Fruit fly (Drosophila melanogaster) whole organism, embryonic: ENCODE measurements around the gene sra.

Experiments
- Asciz ChIP-seq: fragments of 200-800 bp; sonication (Bioruptor generic); optimal IDR thresholded peaks from 2 replicates; lab custom pipeline; 2017; ENCODE audit warnings: missing biosample characterization, mild to moderate bottlenecking, missing genetic modification characterization, missing genetic modification reagents
- B-H2 ChIP-seq: fragments of 200-800 bp; sonication (Bioruptor generic); optimal IDR thresholded peaks from 2 replicates; lab custom pipeline; 2018; ENCODE audit warnings: missing biosample characterization, mild to moderate bottlenecking, missing genetic modification characterization
- CG11398 ChIP-seq: fragments of 200-800 bp; sonication (Bioruptor generic); optimal IDR thresholded peaks from 2 replicates; lab custom pipeline; 2016; ENCODE audit warnings: missing biosample characterization, missing genetic modification characterization
- CG11695 ChIP-seq: fragments of 200-800 bp; sonication (Bioruptor generic); IDR thresholded peaks from 3 replicates; pipeline ENCODE4 v1.3.6; 2022; ENCODE audit warnings: missing biosample characterization, missing genetic modification characterization
- CG17186 ChIP-seq: fragments of 200-800 bp; sonication (Bioruptor generic); optimal IDR thresholded peaks from 3 replicates; lab custom pipeline; 2017; ENCODE audit warnings: missing biosample characterization, missing genetic modification reagents, missing genetic modification characterization
- CG17359 ChIP-seq: fragments of 200-800 bp; sonication (Bioruptor generic); optimal IDR thresholded peaks from 3 replicates; lab custom pipeline; 2018; ENCODE audit warnings: missing biosample characterization, mild to moderate bottlenecking, missing genetic modification characterization, moderate library complexity
- CG17361 ChIP-seq: fragments of 200-800 bp; sonication (Bioruptor generic); IDR thresholded peaks from 3 replicates; pipeline ENCODE4 v1.3.6; 2022; ENCODE audit warnings: missing biosample characterization, missing genetic modification characterization
- CG2889 ChIP-seq: fragments of 200-800 bp; sonication (Bioruptor generic); IDR thresholded peaks from 3 replicates; pipeline ENCODE4 v1.3.6; 2022; ENCODE audit warnings: missing biosample characterization, missing genetic modification characterization
- CG3065 ChIP-seq: fragments of 200-800 bp; sonication (Bioruptor generic); optimal IDR thresholded peaks from 2 replicates; lab custom pipeline; 2016; ENCODE audit warnings: missing biosample characterization, missing genetic modification characterization
- CG31388 ChIP-seq: fragments of 200-800 bp; sonication (Bioruptor generic); optimal IDR thresholded peaks from 2 replicates; lab custom pipeline; 2016; ENCODE audit warnings: missing biosample characterization, missing genetic modification characterization
- CG3847 ChIP-seq: fragments of 200-800 bp; sonication (Bioruptor generic); IDR thresholded peaks from 2 replicates; pipeline ENCODE4 v1.3.6; 2022; ENCODE audit warnings: missing biosample characterization, missing genetic modification characterization
- CG42726 ChIP-seq: fragments of 200-800 bp; sonication (Bioruptor generic); IDR thresholded peaks from 2 replicates; pipeline ENCODE4 v1.3.6; 2022; ENCODE audit warnings: missing biosample characterization, missing genetic modification characterization; ENCODE audit not compliant: partially characterized antibody
- CG4854 ChIP-seq: fragments of 200-800 bp; sonication (Bioruptor generic); optimal IDR thresholded peaks from 2 replicates; lab custom pipeline; 2016; ENCODE audit warnings: missing biosample characterization, missing genetic modification characterization, inconsistent platforms
- CG6175 ChIP-seq: fragments of 200-800 bp; sonication (Bioruptor generic); IDR thresholded peaks from 3 replicates; pipeline ENCODE4 v1.3.6; 2022; ENCODE audit warnings: missing biosample characterization, missing genetic modification characterization
- CG9817 ChIP-seq: fragments of 200-800 bp; sonication (Bioruptor generic); optimal IDR thresholded peaks from 2 replicates; lab custom pipeline; 2018; ENCODE audit warnings: missing biosample characterization, mild to moderate bottlenecking, missing genetic modification characterization, moderate library complexity
- Camta ChIP-seq: fragments of 200-800 bp; sonication (Bioruptor generic); optimal IDR thresholded peaks from 2 replicates; lab custom pipeline; 2016; ENCODE audit warnings: missing biosample characterization, missing genetic modification characterization
- Dll ChIP-seq: fragments of 200-800 bp; sonication (Bioruptor generic); IDR thresholded peaks from 4 replicates; pipeline ENCODE4 v1.3.6; 2022; ENCODE audit warnings: missing biosample characterization, missing genetic modification characterization; ENCODE audit not compliant: partially characterized antibody
- Elba2 ChIP-seq: fragments of 200-800 bp; sonication (Bioruptor generic); optimal IDR thresholded peaks from 3 replicates; lab custom pipeline; 2016; ENCODE audit warnings: missing biosample characterization, missing genetic modification characterization
- Ets97D ChIP-seq: fragments of 200-800 bp; sonication (Bioruptor generic); optimal IDR thresholded peaks from 3 replicates; lab custom pipeline; 2016; ENCODE audit warnings: missing biosample characterization, missing genetic modification characterization
- Fer2 ChIP-seq: fragments of 200-800 bp; sonication (Bioruptor generic); optimal IDR thresholded peaks from 2 replicates; lab custom pipeline; 2018; ENCODE audit warnings: missing biosample characterization, mild to moderate bottlenecking, missing genetic modification characterization, moderate library complexity
- H15 ChIP-seq: fragments of 200-800 bp; sonication (Bioruptor generic); IDR thresholded peaks from 3 replicates; pipeline ENCODE4 v1.3.6; 2022; ENCODE audit warnings: missing biosample characterization, missing genetic modification characterization
- Hr78 ChIP-seq, 2 experiments: fragments of 200-800 bp in 1 of 2; fragments of >200 bp in 1 of 2; sonication (Bioruptor generic) in 1 of 2; optimal IDR thresholded peaks; 2 replicates each; lab custom pipeline; 2017 to 2019; ENCODE audit warnings: missing biosample characterization in 2 of 2, missing genetic modification characterization in 2 of 2, mild to moderate bottlenecking in 1 of 2, moderate library complexity in 1 of 2
- Meics ChIP-seq: fragments of 200-800 bp; sonication (Bioruptor generic); optimal IDR thresholded peaks from 2 replicates; lab custom pipeline; 2017; ENCODE audit warnings: missing biosample characterization, mild to moderate bottlenecking, missing genetic modification characterization
- NC2α ChIP-seq: fragments of 200-800 bp; sonication (Bioruptor generic); optimal IDR thresholded peaks from 2 replicates; lab custom pipeline; 2016; ENCODE audit warnings: missing biosample characterization, missing genetic modification characterization
- Opbp ChIP-seq: fragments of 200-800 bp; sonication (Bioruptor generic); IDR thresholded peaks from 3 replicates; pipeline ENCODE4 v1.3.6; 2022; ENCODE audit warnings: missing biosample characterization, missing genetic modification characterization; ENCODE audit not compliant: partially characterized antibody
- PHDP ChIP-seq: fragments of 200-800 bp; sonication (Bioruptor generic); optimal IDR thresholded peaks from 3 replicates; lab custom pipeline; 2018; ENCODE audit warnings: missing biosample characterization, mild to moderate bottlenecking, missing genetic modification characterization, moderate library complexity
- Rx ChIP-seq: fragments of 200-800 bp; sonication (Bioruptor generic); IDR thresholded peaks from 2 replicates; pipeline ENCODE4 v1.3.6; 2022; ENCODE audit warnings: missing biosample characterization, missing genetic modification characterization
- abd-A ChIP-seq: fragments of 200-800 bp; sonication (Bioruptor generic); optimal IDR thresholded peaks from 3 replicates; lab custom pipeline; 2019; ENCODE audit warnings: missing biosample characterization, mild to moderate bottlenecking, missing genetic modification characterization, moderate library complexity
- ac ChIP-seq: fragments of 200-800 bp; sonication (Bioruptor generic); optimal IDR thresholded peaks from 3 replicates; lab custom pipeline; 2017; ENCODE audit warnings: missing biosample characterization, mild to moderate bottlenecking, missing genetic modification characterization
- ash1 ChIP-seq: fragments of 200-800 bp; sonication (Bioruptor generic); optimal IDR thresholded peaks from 2 replicates; lab custom pipeline; 2018; ENCODE audit warnings: missing biosample characterization, mild to moderate bottlenecking, missing genetic modification characterization
- az2 ChIP-seq: fragments of 200-800 bp; sonication (Bioruptor generic); optimal IDR thresholded peaks from 3 replicates; lab custom pipeline; 2016; ENCODE audit warnings: missing biosample characterization, missing genetic modification characterization
- bbx ChIP-seq: fragments of 200-800 bp; sonication (Bioruptor generic); IDR thresholded peaks from 2 replicates; pipeline ENCODE4 v1.3.6; 2022; ENCODE audit warnings: missing biosample characterization, missing genetic modification characterization; ENCODE audit not compliant: partially characterized antibody
- cad ChIP-seq: fragments of >200 bp; optimal IDR thresholded peaks from 2 replicates; lab custom pipeline; 2017; ENCODE audit warnings: missing biosample characterization, missing genetic modification characterization
- ci ChIP-seq: fragments of 200-800 bp; sonication (Bioruptor generic); IDR thresholded peaks from 3 replicates; pipeline ENCODE4 v1.3.6; 2022; ENCODE audit warnings: missing biosample characterization, missing genetic modification characterization
- dmrt11E ChIP-seq: fragments of 200-800 bp; sonication (Bioruptor generic); optimal IDR thresholded peaks from 3 replicates; lab custom pipeline; 2018; ENCODE audit warnings: missing biosample characterization, mild to moderate bottlenecking, missing genetic modification characterization, moderate library complexity
- exex ChIP-seq: fragments of 200-800 bp; sonication (Bioruptor generic); optimal IDR thresholded peaks from 4 replicates; lab custom pipeline; 2018; ENCODE audit warnings: missing biosample characterization, mild to moderate bottlenecking, missing genetic modification characterization, moderate library complexity
- grau ChIP-seq: fragments of 200-800 bp; optimal IDR thresholded peaks from 3 replicates; lab custom pipeline; 2019; ENCODE audit warnings: missing biosample characterization, mild to moderate bottlenecking, missing genetic modification characterization, moderate library complexity
- gt ChIP-seq: fragments of 200-800 bp; sonication (Bioruptor generic); IDR thresholded peaks from 2 replicates; pipeline ENCODE4 v1.3.6; 2022; ENCODE audit warnings: missing biosample characterization, missing genetic modification characterization
- hbn ChIP-seq: fragments of 200-800 bp; sonication (Bioruptor generic); IDR thresholded peaks from 2 replicates; pipeline ENCODE4 v1.3.6; 2022; ENCODE audit warnings: missing biosample characterization, missing genetic modification characterization; ENCODE audit not compliant: partially characterized antibody
- kay ChIP-seq: fragments of 200-800 bp; sonication (Bioruptor generic); optimal IDR thresholded peaks from 2 replicates; lab custom pipeline; 2016; ENCODE audit warnings: missing biosample characterization, missing genetic modification characterization
- oc ChIP-seq: fragments of 200-800 bp; sonication (Bioruptor generic); optimal IDR thresholded peaks from 2 replicates; lab custom pipeline; 2018; ENCODE audit warnings: missing biosample characterization, mild to moderate bottlenecking, missing genetic modification characterization, moderate library complexity
- pho ChIP-seq: fragments of 200-800 bp; sonication (Bioruptor generic); optimal IDR thresholded peaks from 2 replicates; lab custom pipeline; 2016; ENCODE audit warnings: missing biosample characterization, missing genetic modification characterization
- prd ChIP-seq, 3 experiments: fragments of >200 bp in 2 of 3; fragments of 200-800 bp in 1 of 3; sonication (Bioruptor generic) in 1 of 3; optimal IDR thresholded peaks in 2 of 3; IDR thresholded peaks in 1 of 3; 2 replicates in 2 of 3; 3 replicates in 1 of 3; pipeline versions ENCODE4 v1.3.6 to Lab custom; 2017 to 2022; ENCODE audit warnings: missing biosample characterization in 1 of 3, missing genetic modification characterization in 1 of 3
- pros ChIP-seq: fragments of 200-800 bp; sonication (Bioruptor generic); optimal IDR thresholded peaks from 3 replicates; lab custom pipeline; 2019; ENCODE audit warnings: missing biosample characterization, mild to moderate bottlenecking, missing genetic modification characterization, moderate library complexity
- tap ChIP-seq: fragments of 200-800 bp; optimal IDR thresholded peaks from 3 replicates; lab custom pipeline; 2019; ENCODE audit warnings: missing biosample characterization, mild to moderate bottlenecking, missing genetic modification characterization, moderate library complexity
- unc-4 ChIP-seq: fragments of 200-800 bp; sonication (Bioruptor generic); IDR thresholded peaks from 2 replicates; pipeline ENCODE4 v1.3.6; 2022; ENCODE audit warnings: missing biosample characterization, missing genetic modification characterization; ENCODE audit not compliant: partially characterized antibody
- vfl ChIP-seq: fragments of 200-800 bp; sonication (Bioruptor generic); optimal IDR thresholded peaks from 2 replicates; lab custom pipeline; 2016; ENCODE audit warnings: missing biosample characterization, missing genetic modification characterization

Gene sra

DNA sequence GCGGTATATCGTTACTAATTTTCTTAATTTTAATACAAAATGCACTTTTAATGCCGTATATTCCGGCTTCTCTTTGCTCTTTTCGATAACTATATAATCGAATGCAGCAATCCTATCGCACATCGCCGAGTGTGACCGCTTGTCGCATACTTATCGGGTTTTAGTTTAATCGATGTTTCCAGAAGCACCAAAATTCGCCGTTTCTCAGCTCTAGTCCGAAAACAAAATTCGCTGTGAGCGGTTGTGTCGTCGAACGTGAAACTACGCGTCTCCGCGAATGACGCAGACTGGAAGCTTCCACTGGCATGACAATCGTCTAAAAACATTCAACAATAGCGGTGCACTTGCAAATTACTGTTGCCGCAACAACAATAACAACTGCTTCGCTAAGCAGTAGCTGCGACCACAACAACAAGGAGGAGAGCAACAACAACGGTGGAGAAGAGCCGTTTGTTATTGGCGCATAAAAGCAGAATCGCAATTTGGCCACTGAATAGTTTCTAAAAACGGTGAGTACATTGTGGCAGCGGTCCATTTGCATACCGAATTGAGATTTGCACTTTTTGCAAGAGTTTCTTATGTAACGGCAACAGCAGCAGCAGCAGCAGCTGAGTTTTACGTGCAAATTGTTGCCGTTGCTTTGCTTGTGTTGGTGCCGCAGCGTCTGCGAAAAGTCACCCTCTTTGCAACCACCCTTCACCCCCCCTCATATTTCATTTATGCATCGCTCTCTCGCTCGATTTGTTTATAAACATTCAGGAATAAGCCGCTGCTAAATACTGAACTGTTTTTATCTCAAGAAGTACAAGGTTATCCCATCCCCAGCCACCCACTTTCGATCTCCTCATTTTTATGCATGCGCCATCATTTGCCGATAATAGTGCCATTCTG lies at the start of gene sra (continued):
- peak; percentile 35 for TF ChIP-seq grau
- peak; percentile 36 for TF ChIP-seq CG11398 (GFP tag; lab: Kevin White, UChicago)
- TF ChIP-seq ash1 (GFP tag; lab: Kevin White, UChicago), result peak; percentile 45
- no peak for TF ChIP-seq Elba2 (GFP tag; lab: Kevin White, UChicago)
- no peak for TF ChIP-seq prd (optimal IDR thresholded peaks at IDR 0.05; lab: Kevin White, UChicago)
- TF ChIP-seq prd (GFP tag; IDR thresholded peaks at IDR 0.05; lab: Robert Waterston, UW), result no peak; the same call in 2 of the 3 replicates
- TF ChIP-seq Asciz (GFP tag; lab: Kevin White, UChicago), result no peak
- TF ChIP-seq CG17361, result no peak
- TF ChIP-seq Opbp, result peak; percentile 98
- no peak for TF ChIP-seq abd-A
- TF ChIP-seq CG2889 (GFP tag; lab: Robert Waterston, UW), result no peak
- no peak for TF ChIP-seq CG6175 (GFP tag; lab: Robert Waterston, UW)
- TF ChIP-seq CG4854, result peak; percentile 40
- no peak for TF ChIP-seq Camta (GFP tag; lab: Kevin White, UChicago)
- no peak for TF ChIP-seq CG9817 (tag; lab: Kevin White, UChicago)
- TF ChIP-seq dmrt11E, result peak; percentile 15
- TF ChIP-seq bbx (GFP tag; lab: Robert Waterston, UW), result peak; percentile 98
- peak; percentile 96 for TF ChIP-seq unc-4
- no peak for TF ChIP-seq CG31388 (GFP tag; lab: Kevin White, UChicago)
- TF ChIP-seq Ets97D (GFP tag; lab: Kevin White, UChicago), result peak; percentile 76
- peak; percentile 49 for TF ChIP-seq pho (GFP tag; lab: Kevin White, UChicago)
- TF ChIP-seq Fer2 (tag; lab: Kevin White, UChicago), result no peak
- TF ChIP-seq CG3847 (GFP tag; lab: Robert Waterston, UW), result peak; percentile 59; the same call in 1 of the 2 replicates
- no peak for TF ChIP-seq CG11695 (GFP tag; lab: Robert Waterston, UW)
- peak; percentile 7 for TF ChIP-seq vfl (GFP tag; lab: Kevin White, UChicago)
- peak; percentile 35 for TF ChIP-seq PHDP (tag; lab: Kevin White, UChicago)
- TF ChIP-seq CG3065 (GFP tag; lab: Kevin White, UChicago), result no peak
- TF ChIP-seq az2 (GFP tag; lab: Kevin White, UChicago), result no peak
- peak; percentile 36 for TF ChIP-seq NC2α (GFP tag; lab: Kevin White, UChicago)
- TF ChIP-seq hbn (GFP tag; lab: Robert Waterston, UW), result peak; percentile 89
- peak; percentile 96 for TF ChIP-seq CG42726
- no peak for TF ChIP-seq ac (GFP tag; lab: Kevin White, UChicago)
- TF ChIP-seq exex (tag; lab: Kevin White, UChicago), result no peak
- peak; percentile 94 for TF ChIP-seq Dll (GFP tag; lab: Robert Waterston, UW)
- no peak for TF ChIP-seq H15 (GFP tag; lab: Robert Waterston, UW)
- no peak for TF ChIP-seq oc
- TF ChIP-seq gt (GFP tag; lab: Robert Waterston, UW), result no peak
- TF ChIP-seq Rx (GFP tag; lab: Robert Waterston, UW), result no peak
- TF ChIP-seq B-H2 (GFP tag; lab: Kevin White, UChicago), result peak; percentile 48
- peak; percentile 24 for TF ChIP-seq CG17359 (tag; lab: Kevin White, UChicago)
- no peak for TF ChIP-seq Hr78 (GFP tag; optimal IDR thresholded peaks at IDR 0.05; lab: Kevin White, UChicago)
- TF ChIP-seq ci, result peak; percentile 72; the same call in 2 of the 3 replicates
- no peak for TF ChIP-seq tap (tag; lab: Kevin White, UChicago)
- TF ChIP-seq Meics (GFP tag; lab: Kevin White, UChicago), result peak; percentile 29
- peak; percentile 70 for TF ChIP-seq kay (GFP tag; lab: Kevin White, UChicago)
- TF ChIP-seq CG17186, result peak; percentile 3
- TF ChIP-seq pros, result no peak
- TF ChIP-seq cad, result no peak
